Fruit fly (Drosophila melanogaster) S2 (cell line): ENCODE data around the gene slif.

Source experiments
- CG8478 ChIP-seq: fragments of >200 bp; optimal IDR thresholded peaks from 2 replicates; lab custom pipeline; 2018
- CTCF ChIP-seq, 2 experiments: fragments of >200 bp; optimal IDR thresholded peaks; 2 replicates each; lab custom pipeline; 2018

dm6 chr3L:22860487-22860886 lies 20.4 kb upstream of the slif start, which contains the start of gene CG13239:
- TF ChIP-seq CG8478, result no peak
- TF ChIP-seq CTCF (optimal IDR thresholded peaks at IDR 0.05; lab: Kevin White, UChicago), result no peak
